Fruit fly (Drosophila melanogaster) whole organism, embryonic: Measurements from ENCODE around the gene Grip75.

Experiments
- Abd-B ChIP-seq: fragments of 200-800 bp; sonication (Bioruptor generic); optimal IDR thresholded peaks from 2 replicates; lab custom pipeline; 2018; ENCODE audit warnings: missing biosample characterization, mild to moderate bottlenecking, missing genetic modification characterization, moderate library complexity
- Adf1 ChIP-seq: fragments of 200-800 bp; sonication (Bioruptor generic); IDR thresholded peaks from 2 replicates; pipeline ENCODE4 v1.3.6; 2022; ENCODE audit warnings: missing biosample characterization, missing genetic modification characterization
- Blimp-1 ChIP-seq: fragments of 200-800 bp; sonication (Bioruptor generic); optimal IDR thresholded peaks from 3 replicates; lab custom pipeline; 2018; ENCODE audit warnings: missing biosample characterization, missing genetic modification characterization, mild to moderate bottlenecking, moderate library complexity, missing genetic modification reagents
- Bteb2 ChIP-seq: fragments of 200-800 bp; sonication (Bioruptor generic); optimal IDR thresholded peaks from 2 replicates; lab custom pipeline; 2016; ENCODE audit warnings: missing biosample characterization, missing genetic modification characterization
- CG1024 ChIP-seq: fragments of 200-800 bp; sonication (Bioruptor generic); IDR thresholded peaks from 2 replicates; pipeline ENCODE4 v1.3.6; 2022; ENCODE audit warnings: missing biosample characterization, missing genetic modification characterization
- CG11504 ChIP-seq: fragments of 200-800 bp; sonication (Bioruptor generic); optimal IDR thresholded peaks from 3 replicates; lab custom pipeline; 2019; ENCODE audit warnings: missing biosample characterization, mild to moderate bottlenecking, missing genetic modification characterization, moderate library complexity
- CG14441 ChIP-seq: fragments of 200-800 bp; sonication (Bioruptor generic); IDR thresholded peaks from 2 replicates; pipeline ENCODE4 v1.3.6; 2022; ENCODE audit warnings: missing biosample characterization, missing genetic modification characterization
- CG15696 ChIP-seq: fragments of 200-800 bp; sonication (Bioruptor generic); optimal IDR thresholded peaks from 2 replicates; lab custom pipeline; 2019; ENCODE audit warnings: missing biosample characterization, mild to moderate bottlenecking, missing genetic modification characterization, moderate library complexity
- CG1647 ChIP-seq: fragments of 200-800 bp; sonication (Bioruptor generic); optimal IDR thresholded peaks from 3 replicates; lab custom pipeline; 2016; ENCODE audit warnings: missing biosample characterization, missing genetic modification characterization
- CG17328 ChIP-seq: fragments of 200-800 bp; sonication (Bioruptor generic); IDR thresholded peaks from 2 replicates; pipeline ENCODE4 v1.3.6; 2022; ENCODE audit warnings: missing biosample characterization, missing genetic modification characterization
- CG1792 ChIP-seq: fragments of 200-800 bp; sonication (Bioruptor generic); optimal IDR thresholded peaks from 2 replicates; lab custom pipeline; 2016; ENCODE audit warnings: missing biosample characterization, missing genetic modification characterization
- CG2199 ChIP-seq: fragments of 200-800 bp; sonication (Bioruptor generic); IDR thresholded peaks from 3 replicates; pipeline ENCODE4 v1.3.6; 2022; ENCODE audit warnings: missing biosample characterization, missing genetic modification characterization
- CG31388 ChIP-seq: fragments of 200-800 bp; sonication (Bioruptor generic); optimal IDR thresholded peaks from 2 replicates; lab custom pipeline; 2016; ENCODE audit warnings: missing biosample characterization, missing genetic modification characterization
- CG3847 ChIP-seq: fragments of 200-800 bp; sonication (Bioruptor generic); IDR thresholded peaks from 2 replicates; pipeline ENCODE4 v1.3.6; 2022; ENCODE audit warnings: missing biosample characterization, missing genetic modification characterization
- CG4282 ChIP-seq: fragments of 200-800 bp; sonication (Bioruptor generic); optimal IDR thresholded peaks from 2 replicates; lab custom pipeline; 2016; ENCODE audit warnings: missing biosample characterization, missing genetic modification characterization
- CG6791 ChIP-seq: fragments of 200-800 bp; sonication (Bioruptor generic); IDR thresholded peaks from 3 replicates; pipeline ENCODE4 v1.3.6; 2022; ENCODE audit warnings: missing biosample characterization, missing genetic modification characterization; ENCODE audit not compliant: partially characterized antibody
- CG7786 ChIP-seq: fragments of 200-800 bp; sonication (Bioruptor generic); optimal IDR thresholded peaks from 2 replicates; lab custom pipeline; 2016; ENCODE audit warnings: missing biosample characterization, missing genetic modification characterization
- CG8359 ChIP-seq: fragments of 200-800 bp; sonication (Bioruptor generic); optimal IDR thresholded peaks from 2 replicates; lab custom pipeline; 2017; ENCODE audit warnings: missing biosample characterization, mild to moderate bottlenecking, missing genetic modification characterization, borderline replicate concordance
- CG9932 ChIP-seq: fragments of 200-800 bp; sonication (Bioruptor generic); IDR thresholded peaks from 2 replicates; pipeline ENCODE4 v1.3.6; 2022; ENCODE audit warnings: missing biosample characterization, missing genetic modification characterization
- D ChIP-seq, 2 experiments: fragments of 200-800 bp in 1 of 2; fragments of >200 bp in 1 of 2; sonication (Bioruptor generic) in 1 of 2; optimal IDR thresholded peaks; 2 replicates in 1 of 2; 3 replicates in 1 of 2; lab custom pipeline; 2017; ENCODE audit warnings: mild to moderate bottlenecking in 1 of 2, missing biosample characterization in 1 of 2, missing genetic modification characterization in 1 of 2, missing genetic modification reagents in 1 of 2
- D19B ChIP-seq: fragments of 200-800 bp; sonication (Bioruptor generic); optimal IDR thresholded peaks from 2 replicates; lab custom pipeline; 2017; ENCODE audit warnings: missing biosample characterization, mild to moderate bottlenecking, missing genetic modification characterization
- Drgx ChIP-seq: fragments of 200-800 bp; sonication (Bioruptor generic); IDR thresholded peaks from 2 replicates; pipeline ENCODE4 v1.3.6; 2022; ENCODE audit warnings: missing biosample characterization, missing genetic modification characterization
- E2f2 ChIP-seq: fragments of 200-800 bp; sonication (Bioruptor generic); IDR thresholded peaks from 2 replicates; pipeline ENCODE4 v1.3.6; 2022; ENCODE audit warnings: missing biosample characterization, missing genetic modification characterization
- GATAe ChIP-seq: fragments of 200-800 bp; sonication (Bioruptor generic); conservative IDR thresholded peaks from 2 replicates; pipeline ENCODE4 v1.3.6; 2022; ENCODE audit warnings: missing biosample characterization, missing genetic modification characterization
- Gsc ChIP-seq: fragments of 200-800 bp; sonication (Bioruptor generic); IDR thresholded peaks from 2 replicates; pipeline ENCODE4 v1.3.6; 2022; ENCODE audit warnings: missing biosample characterization, missing genetic modification characterization
- H15 ChIP-seq: fragments of 200-800 bp; sonication (Bioruptor generic); IDR thresholded peaks from 3 replicates; pipeline ENCODE4 v1.3.6; 2022; ENCODE audit warnings: missing biosample characterization, missing genetic modification characterization
- HmgD ChIP-seq: fragments of 200-800 bp; sonication (Bioruptor generic); optimal IDR thresholded peaks from 3 replicates; lab custom pipeline; 2016; ENCODE audit warnings: missing biosample characterization, missing genetic modification characterization
- Hr78 ChIP-seq, 2 experiments: fragments of 200-800 bp in 1 of 2; fragments of >200 bp in 1 of 2; sonication (Bioruptor generic) in 1 of 2; optimal IDR thresholded peaks; 2 replicates each; lab custom pipeline; 2017 to 2019; ENCODE audit warnings: missing biosample characterization in 2 of 2, missing genetic modification characterization in 2 of 2, mild to moderate bottlenecking in 1 of 2, moderate library complexity in 1 of 2
- Mad ChIP-seq: fragments of 200-800 bp; sonication (Bioruptor generic); optimal IDR thresholded peaks from 2 replicates; lab custom pipeline; 2016; ENCODE audit warnings: missing biosample characterization, missing genetic modification characterization
- Nf-YC ChIP-seq: fragments of 200-800 bp; optimal IDR thresholded peaks from 3 replicates; lab custom pipeline; 2019; ENCODE audit warnings: missing biosample characterization, mild to moderate bottlenecking, missing genetic modification characterization, moderate library complexity
- Pdp1 ChIP-seq, 2 experiments: fragments of 200-800 bp; sonication (Bioruptor generic); optimal IDR thresholded peaks; 3 replicates each; lab custom pipeline; 2016; ENCODE audit warnings: missing biosample characterization in 2 of 2, missing genetic modification characterization in 2 of 2, mild to moderate bottlenecking in 1 of 2, moderate library complexity in 1 of 2
- Xbp1 ChIP-seq: fragments of 200-800 bp; sonication (Bioruptor generic); optimal IDR thresholded peaks from 3 replicates; lab custom pipeline; 2016; ENCODE audit warnings: missing biosample characterization, mild to moderate bottlenecking, missing genetic modification characterization
- ab ChIP-seq: fragments of 200-800 bp; sonication (Bioruptor generic); optimal IDR thresholded peaks from 2 replicates; lab custom pipeline; 2016; ENCODE audit warnings: missing biosample characterization, missing genetic modification characterization
- ash1 ChIP-seq: fragments of 200-800 bp; sonication (Bioruptor generic); optimal IDR thresholded peaks from 2 replicates; lab custom pipeline; 2018; ENCODE audit warnings: missing biosample characterization, mild to moderate bottlenecking, missing genetic modification characterization
- chif ChIP-seq, 2 experiments: fragments of 200-800 bp; sonication (Bioruptor generic); optimal IDR thresholded peaks; 3 replicates each; lab custom pipeline; 2016; ENCODE audit warnings: missing biosample characterization in 2 of 2, missing genetic modification characterization in 2 of 2
- corto ChIP-seq: fragments of 200-800 bp; sonication (Bioruptor generic); optimal IDR thresholded peaks from 2 replicates; lab custom pipeline; 2016; ENCODE audit warnings: missing biosample characterization, mild to moderate bottlenecking, missing genetic modification characterization, moderate library complexity
- crol ChIP-seq: fragments of 200-800 bp; sonication (Bioruptor generic); IDR thresholded peaks from 2 replicates; pipeline ENCODE4 v1.3.6; 2022; ENCODE audit warnings: missing biosample characterization, missing genetic modification characterization
- cwo ChIP-seq: fragments of 200-800 bp; sonication (Bioruptor generic); optimal IDR thresholded peaks from 3 replicates; lab custom pipeline; 2017; ENCODE audit warnings: missing biosample characterization, missing genetic modification characterization, mild to moderate bottlenecking, moderate library complexity, missing genetic modification reagents
- ftz-f1 ChIP-seq: fragments of 200-800 bp; sonication (Bioruptor generic); optimal IDR thresholded peaks from 2 replicates; lab custom pipeline; 2016; ENCODE audit warnings: missing biosample characterization, missing genetic modification characterization
- h ChIP-seq: fragments of >200 bp; optimal IDR thresholded peaks from 2 replicates; lab custom pipeline; 2017
- jing ChIP-seq: fragments of 200-800 bp; sonication (Bioruptor generic); optimal IDR thresholded peaks from 2 replicates; lab custom pipeline; 2018; ENCODE audit warnings: missing biosample characterization, mild to moderate bottlenecking, missing genetic modification characterization
- mirr ChIP-seq: fragments of 200-800 bp; sonication (Bioruptor generic); optimal IDR thresholded peaks from 3 replicates; lab custom pipeline; 2018; ENCODE audit warnings: missing biosample characterization, mild to moderate bottlenecking, missing genetic modification characterization
- nmo ChIP-seq: fragments of 200-800 bp; sonication (Bioruptor generic); optimal IDR thresholded peaks from 2 replicates; lab custom pipeline; 2018; ENCODE audit warnings: missing biosample characterization, mild to moderate bottlenecking, missing genetic modification characterization, moderate library complexity
- pho ChIP-seq: fragments of 200-800 bp; sonication (Bioruptor generic); optimal IDR thresholded peaks from 2 replicates; lab custom pipeline; 2016; ENCODE audit warnings: missing biosample characterization, missing genetic modification characterization
- row ChIP-seq: fragments of 200-800 bp; sonication (Bioruptor generic); IDR thresholded peaks from 3 replicates; pipeline ENCODE4 v1.3.6; 2022; ENCODE audit warnings: missing biosample characterization, missing genetic modification characterization
- sens-2 ChIP-seq: fragments of 200-800 bp; sonication (Bioruptor generic); IDR thresholded peaks from 2 replicates; pipeline ENCODE4 v1.3.6; 2022; ENCODE audit warnings: missing biosample characterization, missing genetic modification characterization
- seq ChIP-seq: fragments of 200-800 bp; sonication (Bioruptor generic); IDR thresholded peaks from 2 replicates; pipeline ENCODE4 v1.3.6; 2022; ENCODE audit warnings: missing biosample characterization, missing genetic modification characterization
- stwl ChIP-seq: fragments of 200-800 bp; sonication (Bioruptor generic); optimal IDR thresholded peaks from 3 replicates; lab custom pipeline; 2018; ENCODE audit warnings: missing biosample characterization, mild to moderate bottlenecking, missing genetic modification characterization, moderate library complexity
- vvl ChIP-seq: fragments of 200-800 bp; sonication (Bioruptor generic); IDR thresholded peaks from 2 replicates; pipeline ENCODE4 v1.3.6; 2022; ENCODE audit warnings: missing biosample characterization, missing genetic modification characterization
- zf30C ChIP-seq: fragments of 200-800 bp; sonication (Bioruptor generic); optimal IDR thresholded peaks from 3 replicates; lab custom pipeline; 2018; ENCODE audit warnings: missing biosample characterization, mild to moderate bottlenecking, missing genetic modification characterization
- zfh1 ChIP-seq: fragments of 200-800 bp; sonication (Bioruptor generic); IDR thresholded peaks from 3 replicates; pipeline ENCODE4 v1.3.6; 2022; ENCODE audit warnings: missing biosample characterization, missing genetic modification characterization

Grip75 gene

DNA sequence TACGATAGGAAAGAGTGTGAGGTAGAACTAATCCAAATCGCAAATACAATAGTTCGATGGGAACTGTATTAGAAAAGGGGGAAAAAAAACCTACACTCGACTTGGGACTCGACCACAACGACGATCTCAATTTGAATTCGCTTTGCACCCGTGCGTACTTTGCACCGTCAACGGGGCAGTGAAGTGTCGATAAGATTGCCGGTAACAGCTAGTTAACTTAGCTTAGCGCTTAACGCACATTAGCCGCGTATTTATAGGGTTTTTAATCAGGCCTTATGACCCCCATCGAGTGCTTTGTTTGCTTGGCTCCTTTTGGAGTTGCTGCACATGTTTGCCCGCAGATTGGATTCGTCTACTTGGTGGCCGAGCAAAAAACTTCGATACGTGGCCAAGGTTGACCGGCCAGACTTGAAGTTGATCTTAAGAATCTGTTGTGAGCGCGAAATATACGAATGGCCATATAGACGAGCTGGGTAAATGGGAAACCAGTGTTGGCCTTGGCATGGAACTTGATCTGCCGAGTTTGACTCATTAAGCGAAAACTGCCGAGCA, 31.6 kb downstream of the Grip75 start (continued):
- TF ChIP-seq seq (GFP tag; lab: Robert Waterston, UW) (no peak), D (optimal IDR thresholded peaks at IDR 0.05; lab: Kevin White, UChicago) (no peak), D (GFP tag; optimal IDR thresholded peaks at IDR 0.05; lab: Kevin White, UChicago) (no peak), CG4282 (GFP tag; lab: Kevin White, UChicago) (no peak), Gsc (no peak), Xbp1 (GFP tag; lab: Kevin White, UChicago) (no peak), D19B (GFP tag; lab: Kevin White, UChicago) (no peak), CG17328 (GFP tag; lab: Robert Waterston, UW) (no peak), CG1647 (no peak), Nf-YC (tag; lab: Kevin White, UChicago) (no peak), CG6791 (no peak), Blimp-1 (no peak), ab (GFP tag; lab: Kevin White, UChicago) (no peak), zfh1 (GFP tag; lab: Robert Waterston, UW) (no peak), cwo (GFP tag; lab: Kevin White, UChicago) (no peak), row (GFP tag; lab: Robert Waterston, UW) (0 out of 3 replicates have a peak, but pooled peaks have one; percentile 20), Abd-B (GFP tag; lab: Kevin White, UChicago) (no peak), jing (GFP tag; lab: Kevin White, UChicago) (no peak), Pdp1 (GFP tag; optimal IDR thresholded peaks at IDR 0.05; lab: Kevin White, UChicago) (no peak), sens-2 (GFP tag; lab: Robert Waterston, UW) (no peak), chif (GFP tag; optimal IDR thresholded peaks at IDR 0.05; lab: Kevin White, UChicago) (no peak), CG9932 (GFP tag; lab: Robert Waterston, UW) (peak; percentile 33; the same call in 1 of the 2 replicates), zf30C (GFP tag; lab: Kevin White, UChicago) (no peak), CG1024 (GFP tag; lab: Robert Waterston, UW) (no peak), Adf1 (GFP tag; lab: Robert Waterston, UW) (no peak), CG14441 (GFP tag; lab: Robert Waterston, UW) (no peak), CG11504 (tag; lab: Kevin White, UChicago) (no peak), Mad (GFP tag; lab: Kevin White, UChicago) (no peak), Bteb2 (no peak), ftz-f1 (GFP tag; lab: Kevin White, UChicago) (peak; percentile 47), Drgx (GFP tag; lab: Robert Waterston, UW) (peak; percentile 21; the same call in 1 of the 2 replicates), CG2199 (GFP tag; lab: Robert Waterston, UW) (0 out of 3 replicates have a peak, but pooled peaks have one; percentile 8), nmo (no peak), CG7786 (GFP tag; lab: Kevin White, UChicago) (no peak), H15 (GFP tag; lab: Robert Waterston, UW) (no peak), corto (GFP tag; lab: Kevin White, UChicago) (no peak), stwl (no peak), mirr (GFP tag; lab: Kevin White, UChicago) (peak; percentile 32), GATAe (GFP tag; lab: Robert Waterston, UW) (no peak), CG15696 (tag; lab: Kevin White, UChicago) (no peak), CG3847 (GFP tag; lab: Robert Waterston, UW) (no peak), CG1792 (GFP tag; lab: Kevin White, UChicago) (no peak), h (lab: Kevin White, UChicago) (no peak), vvl (GFP tag; lab: Robert Waterston, UW) (no peak), pho (GFP tag; lab: Kevin White, UChicago) (no peak), Hr78 (GFP tag; optimal IDR thresholded peaks at IDR 0.05; lab: Kevin White, UChicago) (peak in 1 of 2 experiments; percentile 2), E2f2 (GFP tag; lab: Robert Waterston, UW) (no peak), HmgD (GFP tag; lab: Kevin White, UChicago) (no peak), ash1 (GFP tag; lab: Kevin White, UChicago) (no peak), CG8359 (no peak), crol (GFP tag; lab: Robert Waterston, UW) (no peak), CG31388 (GFP tag; lab: Kevin White, UChicago) (no peak)
